Worm (Caenorhabditis elegans): ENCODE measurements around the gene ccnk-1.

Gene ccnk-1

ce11 chrV:14614454-14614853, 2.1 kb downstream of the ccnk-1 start:
- TF ChIP-seq attf-5 (GFP tag; optimal IDR thresholded peaks at IDR 0.05): no peak
- TF ChIP-seq nhr-90 (tag; optimal IDR thresholded peaks at IDR 0.05): no peak
- TF ChIP-seq Y79H2A.3 (GFP tag; conservative IDR thresholded peaks at IDR 0.05): no peak
- no peak for TF ChIP-seq aptf-3 (GFP tag; IDR thresholded peaks at IDR 0.05)
- TF ChIP-seq F22D6.2 (tag; optimal IDR thresholded peaks at IDR 0.05): no peak
- no peak for TF ChIP-seq nhr-120 (GFP tag; IDR thresholded peaks at IDR 0.05)
- no peak for TF ChIP-seq F57A8.1 (GFP tag; optimal IDR thresholded peaks at IDR 0.05)
- no peak for TF ChIP-seq nhr-27 (tag; optimal IDR thresholded peaks at IDR 0.05)
- no peak for TF ChIP-seq hsf-1 (GFP tag; IDR thresholded peaks at IDR 0.05)
- no peak for TF ChIP-seq hrde-1 (tag; optimal IDR thresholded peaks at IDR 0.05; ENCODE audit: borderline replicate concordance)

DNA sequence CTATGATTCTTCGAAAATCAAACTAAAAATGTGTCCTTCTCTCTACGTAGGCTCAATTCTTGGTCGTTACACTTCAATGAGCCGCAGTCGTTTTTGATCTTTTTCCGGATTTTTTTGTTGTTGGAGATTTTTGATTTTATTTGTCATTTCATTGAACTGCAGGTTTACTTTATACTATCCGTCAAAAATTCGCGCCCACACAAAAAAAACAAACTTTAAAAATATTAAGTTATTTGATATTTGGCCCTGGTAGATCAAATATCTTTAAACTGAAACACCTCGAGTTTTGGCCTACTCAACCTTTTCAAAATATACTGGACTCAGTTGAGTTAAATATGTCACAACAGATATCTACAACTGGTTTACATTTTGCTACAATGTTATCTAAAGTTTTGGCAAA, 3.3 kb downstream of the ccnk-1 start:
- no peak for TF ChIP-seq lir-1 (GFP tag; conservative IDR thresholded peaks at IDR 0.05)
- TF ChIP-seq atf-7 (tag; optimal IDR thresholded peaks at IDR 0.05): no peak
- TF ChIP-seq ztf-3 (GFP tag; optimal IDR thresholded peaks at IDR 0.05): no peak
- TF ChIP-seq madf-6 (GFP tag; IDR thresholded peaks at IDR 0.05): peak; percentile 52; the same call in 1 of the 2 replicates
- TF ChIP-seq efl-1 (GFP tag; optimal IDR thresholded peaks at IDR 0.05): peak; percentile 53
- no peak for TF ChIP-seq cebp-1 (GFP tag; IDR thresholded peaks at IDR 0.05)
- TF ChIP-seq cebp-1 (tag; optimal IDR thresholded peaks at IDR 0.05): no peak
- TF ChIP-seq let-607 (tag; optimal IDR thresholded peaks at IDR 0.05): no peak

ce11 chrV:14617711-14618110, 5.4 kb downstream of the ccnk-1 start:
- TF ChIP-seq rcor-1 (GFP tag; IDR thresholded peaks at IDR 0.05) (no peak), ztf-28 (GFP tag; IDR thresholded peaks at IDR 0.05) (0 out of 2 replicates have a peak, but pooled peaks have one; percentile 13), madf-3 (GFP tag; IDR thresholded peaks at IDR 0.05) (0 out of 2 replicates have a peak, but pooled peaks have one; percentile 32)

DNA sequence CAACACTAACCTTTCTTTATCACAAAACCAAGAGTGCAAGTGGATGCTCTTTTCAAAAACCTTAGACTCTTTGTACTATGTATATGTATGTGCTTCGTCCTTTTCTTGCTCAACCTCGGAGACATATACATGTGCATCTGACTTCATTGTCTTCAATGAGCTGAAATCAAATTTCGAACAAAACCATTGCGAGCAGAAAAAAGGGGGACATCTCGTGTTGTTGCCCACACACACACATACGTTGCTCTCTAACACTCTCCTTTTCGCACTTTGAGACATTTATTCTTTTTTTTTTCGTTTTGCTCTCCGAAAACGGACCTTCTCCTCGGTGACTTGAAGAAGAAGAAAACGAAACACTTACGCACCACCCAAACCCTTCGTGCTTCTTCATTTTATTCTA, 8.0 kb downstream of the ccnk-1 start:
- TF ChIP-seq repo-1 (tag; optimal IDR thresholded peaks at IDR 0.05): no peak
- no peak for TF ChIP-seq ztf-22 (GFP tag; optimal IDR thresholded peaks at IDR 0.05)
- no peak for TF ChIP-seq F23B12.7 (tag; optimal IDR thresholded peaks at IDR 0.05; ENCODE audit: insufficient read depth)
- no peak for TF ChIP-seq nhr-27 (tag; optimal IDR thresholded peaks at IDR 0.05)
- no peak for TF ChIP-seq hrde-1 (tag; optimal IDR thresholded peaks at IDR 0.05; ENCODE audit: borderline replicate concordance)
- TF ChIP-seq madf-6 (GFP tag; IDR thresholded peaks at IDR 0.05): no peak

DNA sequence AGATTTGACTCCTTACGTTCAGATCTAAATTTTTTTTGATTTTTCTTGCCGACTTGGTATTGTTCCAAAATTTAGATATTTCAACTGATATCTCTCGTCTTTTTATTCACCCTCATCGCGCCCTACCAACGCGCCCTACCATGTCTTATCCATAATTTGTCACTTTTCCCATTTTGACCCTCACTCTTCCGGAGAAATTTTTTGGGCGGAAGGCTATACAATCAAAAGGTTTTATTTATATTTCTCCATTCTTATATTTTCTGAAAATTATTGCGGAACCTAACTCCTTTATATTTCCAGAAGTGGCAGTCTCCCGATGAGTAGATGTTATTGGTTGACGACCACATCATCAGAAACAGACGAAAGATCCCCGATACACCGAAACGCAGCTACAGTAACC, 8.5 kb downstream of the ccnk-1 start, which contains the start of gene hot-1:
hot-1 (plus strand) TSS at position 301 of the 400 bp plus-strand sequence.
- TF ChIP-seq sdz-38 (tag; optimal IDR thresholded peaks at IDR 0.05) (no peak), lag-1 (GFP tag; IDR thresholded peaks at IDR 0.05) (no peak), ceh-91 (GFP tag; IDR thresholded peaks at IDR 0.05) (no peak), nhr-27 (tag; optimal IDR thresholded peaks at IDR 0.05) (no peak), tbp1 (GFP tag; optimal IDR thresholded peaks at IDR 0.05) (no peak), aptf-3 (GFP tag; IDR thresholded peaks at IDR 0.05) (no peak), Y79H2A.3 (GFP tag; conservative IDR thresholded peaks at IDR 0.05) (no peak), Y56A3A.18 (GFP tag; IDR thresholded peaks at IDR 0.05) (no peak), gei-17 (GFP tag; optimal IDR thresholded peaks at IDR 0.05) (no peak), snpc-1.3 (tag; optimal IDR thresholded peaks at IDR 0.05; ENCODE audit: insufficient read depth) (no peak), aptf-2 (GFP tag; conservative IDR thresholded peaks at IDR 0.05) (no peak), hmg-20 (GFP tag; IDR thresholded peaks at IDR 0.05) (no peak), dpl-1 (GFP tag; optimal IDR thresholded peaks at IDR 0.05) (no peak), hrde-1 (tag; optimal IDR thresholded peaks at IDR 0.05; ENCODE audit: borderline replicate concordance) (no peak), Y95B8A.8 (GFP tag; IDR thresholded peaks at IDR 0.05) (no peak), snpc-3.4 (tag; optimal IDR thresholded peaks at IDR 0.05) (no peak), mxl-1 (tag; optimal IDR thresholded peaks at IDR 0.05) (no peak)

Data from whole organism, young adult.